Worm (Caenorhabditis elegans): ENCODE data around the gene arrd-12.

The arrd-12 gene

DNA sequence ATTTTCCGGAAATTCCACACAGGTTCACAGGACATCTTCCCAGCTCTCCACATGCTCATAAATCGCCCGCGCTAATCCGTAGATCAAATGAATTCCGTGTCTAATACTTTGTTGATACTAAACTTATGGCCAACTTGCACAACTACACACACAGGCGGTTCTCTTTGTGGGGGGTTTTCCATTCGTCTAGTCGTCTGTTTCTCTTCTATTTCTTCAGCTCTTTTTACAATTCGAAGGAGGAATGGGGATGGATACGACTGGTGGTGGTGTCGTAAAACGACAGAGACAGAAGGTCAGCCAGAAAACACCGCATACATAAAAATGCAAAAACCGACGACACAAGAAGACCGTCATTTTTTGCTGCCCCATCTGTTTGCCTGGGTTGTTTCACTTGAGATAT, 26.6 kb upstream of the arrd-12 start:
- TF ChIP-seq W03F9.2 (tag; optimal IDR thresholded peaks at IDR 0.05) (no peak), him-1 (tag; optimal IDR thresholded peaks at IDR 0.05) (no peak), dao-5 (tag; optimal IDR thresholded peaks at IDR 0.05) (no peak)

ce11 chrII:13741449-13741848, 24.6 kb upstream of the arrd-12 start, which contains the start of gene mig-14:
Gene mig-14 (plus strand): TSS chrII:13741738.
- TF ChIP-seq him-1 (tag; optimal IDR thresholded peaks at IDR 0.05) (no peak), dao-5 (tag; optimal IDR thresholded peaks at IDR 0.05) (no peak), W03F9.2 (tag; optimal IDR thresholded peaks at IDR 0.05) (no peak)

ce11 chrII:13750128-13750527, 15.9 kb upstream of the arrd-12 start:
- TF ChIP-seq dao-5 (tag; optimal IDR thresholded peaks at IDR 0.05) (no peak), him-1 (tag; optimal IDR thresholded peaks at IDR 0.05) (no peak), W03F9.2 (tag; optimal IDR thresholded peaks at IDR 0.05) (no peak)

- no peak for TF ChIP-seq W03F9.2 (tag; optimal IDR thresholded peaks at IDR 0.05)
- TF ChIP-seq him-1 (tag; optimal IDR thresholded peaks at IDR 0.05) = no peak
- no peak for TF ChIP-seq dao-5 (tag; optimal IDR thresholded peaks at IDR 0.05)
These were observed 15.0 kb upstream of the arrd-12 start for ce11 chrII:13751030-13751429.

DNA sequence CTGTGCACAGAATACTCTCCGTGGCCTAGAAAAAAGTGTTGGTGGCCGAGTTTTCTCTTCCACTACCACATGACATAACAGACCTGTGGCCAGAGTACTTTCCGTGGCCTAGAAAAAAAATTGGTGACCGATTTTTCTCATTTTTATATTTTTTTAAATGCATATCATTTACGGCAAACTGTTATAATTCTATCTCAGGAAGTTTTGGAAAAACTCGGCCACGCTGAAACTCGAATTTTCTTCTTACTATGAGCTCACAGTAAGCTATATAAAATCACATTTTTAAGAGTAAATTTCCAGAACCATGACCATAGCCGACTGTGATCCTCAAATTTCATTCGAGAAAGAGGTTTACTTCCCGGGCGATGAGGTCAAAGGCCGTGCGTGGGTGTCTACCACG, 14.0 kb upstream of the arrd-12 start, which contains the start of gene arrd-14:
TSS of gene arrd-14 (plus strand) at position 301 of the 400 bp plus-strand sequence.
- no peak for TF ChIP-seq dao-5 (tag; optimal IDR thresholded peaks at IDR 0.05)
- no peak for TF ChIP-seq him-1 (tag; optimal IDR thresholded peaks at IDR 0.05)
- no peak for TF ChIP-seq W03F9.2 (tag; optimal IDR thresholded peaks at IDR 0.05)

- no peak for TF ChIP-seq dao-5 (tag; optimal IDR thresholded peaks at IDR 0.05)
- TF ChIP-seq W03F9.2 (tag; optimal IDR thresholded peaks at IDR 0.05) = no peak
- TF ChIP-seq him-1 (tag; optimal IDR thresholded peaks at IDR 0.05) = no peak
These were observed 9.8 kb upstream of the arrd-12 start for ce11 chrII:13756232-13756631.

DNA sequence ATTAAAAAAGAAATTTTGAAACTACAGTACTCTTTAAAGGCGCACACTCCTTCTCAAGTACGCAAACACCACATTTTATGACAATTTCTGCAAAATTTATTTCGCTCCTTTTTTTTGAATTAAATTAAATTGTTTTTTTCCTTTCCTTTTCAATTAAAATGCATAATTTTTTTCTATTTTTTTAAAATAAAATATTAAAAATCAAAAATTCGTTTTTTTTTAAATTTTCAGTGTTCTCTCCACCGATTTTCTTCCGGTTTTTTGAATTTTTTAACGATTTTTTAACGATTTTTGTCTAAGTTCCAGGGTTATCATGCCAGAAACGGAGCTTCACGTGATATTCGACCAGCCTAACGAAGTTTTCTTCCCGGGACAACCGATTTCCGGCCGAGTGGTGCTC, 7.9 kb upstream of the arrd-12 start, which contains the start of gene arrd-13:
TSS of gene arrd-13 (plus strand) at position 301 of the 400 bp plus-strand sequence.
- TF ChIP-seq him-1 (tag; optimal IDR thresholded peaks at IDR 0.05) (no peak), W03F9.2 (tag; optimal IDR thresholded peaks at IDR 0.05) (no peak), dao-5 (tag; optimal IDR thresholded peaks at IDR 0.05) (no peak)

ce11 chrII:13763009-13763468, 3.0 kb upstream of the arrd-12 start, which contains the start of gene arrd-11:
Gene arrd-11 (plus strand): TSS chrII:13763418.
- TF ChIP-seq him-1 (tag; optimal IDR thresholded peaks at IDR 0.05) = no peak
- no peak for TF ChIP-seq dao-5 (tag; optimal IDR thresholded peaks at IDR 0.05)
- TF ChIP-seq W03F9.2 (tag; optimal IDR thresholded peaks at IDR 0.05) = no peak

ce11 chrII:13771335-13771734, 5.3 kb downstream of the arrd-12 start, which contains the start of gene C01B9.1:
Gene C01B9.1 (plus strand): TSS chrII:13771575.
- TF ChIP-seq W03F9.2 (tag; optimal IDR thresholded peaks at IDR 0.05) = no peak
- TF ChIP-seq dao-5 (tag; optimal IDR thresholded peaks at IDR 0.05) = no peak
- TF ChIP-seq him-1 (tag; optimal IDR thresholded peaks at IDR 0.05) = no peak

DNA sequence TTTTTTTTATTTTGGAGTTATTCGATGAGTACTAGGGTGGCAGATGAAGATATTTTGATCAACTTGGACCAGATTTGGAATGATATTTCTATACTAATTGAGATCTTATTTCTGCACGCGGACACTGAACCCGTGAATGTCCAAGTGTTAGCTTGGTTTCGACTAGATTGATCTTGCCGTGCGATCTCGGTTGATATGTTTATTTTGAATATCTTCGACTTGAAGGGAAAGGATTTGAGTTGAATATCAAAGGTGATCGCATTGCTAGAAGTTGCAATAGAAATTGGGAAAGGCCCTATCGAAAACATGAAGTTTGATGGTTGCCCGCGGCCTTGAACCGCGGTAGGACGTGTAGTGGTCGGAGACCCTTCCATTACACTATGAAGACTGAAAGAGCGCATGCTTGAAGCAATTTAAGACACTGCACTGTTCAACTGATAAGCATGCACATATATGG, 14.8 kb downstream of the arrd-12 start:
- peak; percentile 59 for TF ChIP-seq dao-5 (tag; optimal IDR thresholded peaks at IDR 0.05)
- no peak for TF ChIP-seq W03F9.2 (tag; optimal IDR thresholded peaks at IDR 0.05)

- TF ChIP-seq him-1 (tag; optimal IDR thresholded peaks at IDR 0.05) = no peak
- no peak for TF ChIP-seq dao-5 (tag; optimal IDR thresholded peaks at IDR 0.05)
- no peak for TF ChIP-seq W03F9.2 (tag; optimal IDR thresholded peaks at IDR 0.05)
These were observed 17.8 kb downstream of the arrd-12 start, which contains the start of gene C01B9.4 for ce11 chrII:13783880-13784279. Gene C01B9.4 (minus strand): TSS chrII:13783980.

DNA sequence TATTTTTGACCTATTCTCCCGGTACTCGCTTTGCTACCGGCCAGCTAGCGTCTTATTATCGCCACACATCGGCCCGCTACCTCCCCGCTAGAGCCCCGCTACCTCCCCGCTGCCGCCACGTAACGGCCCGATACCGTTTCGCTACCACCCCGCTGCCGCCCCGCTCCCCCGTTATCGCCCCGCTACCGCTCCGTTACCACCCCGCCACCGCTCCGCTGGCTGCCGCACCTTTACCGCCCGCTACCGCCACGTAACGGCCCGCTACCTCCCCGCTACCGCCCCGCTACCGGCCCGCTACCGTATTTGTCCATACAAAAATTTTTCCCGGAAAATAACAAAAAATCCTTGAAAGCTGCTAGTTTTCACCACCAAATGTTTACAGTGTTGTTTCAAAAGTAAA, 19.5 kb downstream of the arrd-12 start:
- TF ChIP-seq him-1 (tag; optimal IDR thresholded peaks at IDR 0.05) (no peak), dao-5 (tag; optimal IDR thresholded peaks at IDR 0.05) (no peak), W03F9.2 (tag; optimal IDR thresholded peaks at IDR 0.05) (no peak)

DNA sequence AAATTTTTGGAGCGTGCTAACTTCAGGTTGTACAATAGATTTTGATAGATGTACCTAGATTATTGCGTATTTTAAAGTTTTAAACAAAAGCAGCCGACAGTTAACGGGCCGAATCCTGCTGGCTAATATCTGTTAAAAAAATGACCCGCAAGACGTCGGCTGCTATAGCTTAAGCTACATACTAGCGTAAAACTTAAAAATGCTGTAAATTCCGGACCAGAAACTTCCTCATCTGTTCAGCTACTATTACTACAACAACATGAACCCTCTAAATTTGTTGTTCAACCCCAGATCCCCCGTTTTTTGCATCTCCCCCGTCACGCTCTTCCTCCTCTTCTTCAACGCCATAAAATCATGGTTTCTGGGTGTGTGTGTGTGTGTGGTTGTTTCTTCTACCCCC, 20.8 kb downstream of the arrd-12 start:
- TF ChIP-seq him-1 (tag; optimal IDR thresholded peaks at IDR 0.05) = no peak
- TF ChIP-seq W03F9.2 (tag; optimal IDR thresholded peaks at IDR 0.05) = no peak
- TF ChIP-seq dao-5 (tag; optimal IDR thresholded peaks at IDR 0.05) = no peak

- no peak for TF ChIP-seq dao-5 (tag; optimal IDR thresholded peaks at IDR 0.05)
- TF ChIP-seq him-1 (tag; optimal IDR thresholded peaks at IDR 0.05) = no peak
- no peak for TF ChIP-seq W03F9.2 (tag; optimal IDR thresholded peaks at IDR 0.05)
These were observed 22.8 kb downstream of the arrd-12 start for ce11 chrII:13788813-13789212.

- TF ChIP-seq him-1 (tag; optimal IDR thresholded peaks at IDR 0.05) (no peak), dao-5 (tag; optimal IDR thresholded peaks at IDR 0.05) (no peak), W03F9.2 (tag; optimal IDR thresholded peaks at IDR 0.05) (no peak)
These were observed 23.7 kb downstream of the arrd-12 start for ce11 chrII:13789714-13790113.
